Fruit fly (Drosophila melanogaster) whole organism, pupa: ENCODE results near the gene Miro.

Source experiments
- CG13204 ChIP-seq: fragments of 200-800 bp; sonication (Bioruptor generic); optimal IDR thresholded peaks from 2 replicates; lab custom pipeline; 2018; ENCODE audit warnings: missing biosample characterization, mild to moderate bottlenecking, missing genetic modification characterization, moderate library complexity
- CG15710 ChIP-seq: fragments of 200-800 bp; sonication (Bioruptor generic); optimal IDR thresholded peaks from 2 replicates; lab custom pipeline; 2018; ENCODE audit warnings: missing biosample characterization, mild to moderate bottlenecking, missing genetic modification characterization, moderate library complexity
- CG17806 ChIP-seq: fragments of 200-800 bp; sonication (Bioruptor generic); optimal IDR thresholded peaks from 2 replicates; lab custom pipeline; 2018; ENCODE audit warnings: missing biosample characterization, mild to moderate bottlenecking, missing genetic modification characterization, moderate library complexity
- CG32121 ChIP-seq: fragments of 200-800 bp; sonication (Bioruptor generic); IDR thresholded peaks from 2 replicates; pipeline ENCODE4 v1.3.6; 2022; ENCODE audit warnings: missing biosample characterization, missing genetic modification characterization
- CG4496 ChIP-seq: fragments of 200-800 bp; sonication (Bioruptor generic); IDR thresholded peaks from 3 replicates; pipeline ENCODE4 v1.3.6; 2022; ENCODE audit warnings: missing biosample characterization, missing genetic modification characterization
- CG8159 ChIP-seq: fragments of 200-800 bp; sonication (Bioruptor generic); optimal IDR thresholded peaks from 3 replicates; lab custom pipeline; 2018; ENCODE audit warnings: missing biosample characterization, mild to moderate bottlenecking, missing genetic modification characterization, moderate library complexity
- CG8301 ChIP-seq: fragments of 200-800 bp; sonication (Bioruptor generic); optimal IDR thresholded peaks from 2 replicates; lab custom pipeline; 2018; ENCODE audit warnings: missing biosample characterization, mild to moderate bottlenecking, missing genetic modification characterization
- CG9948 ChIP-seq: fragments of 200-800 bp; sonication (Bioruptor generic); optimal IDR thresholded peaks from 2 replicates; lab custom pipeline; 2018; ENCODE audit warnings: missing biosample characterization, mild to moderate bottlenecking, missing genetic modification characterization, moderate library complexity
- D1 ChIP-seq: fragments of 200-800 bp; sonication (Bioruptor generic); optimal IDR thresholded peaks from 2 replicates; lab custom pipeline; 2018; ENCODE audit warnings: missing biosample characterization, mild to moderate bottlenecking, missing genetic modification characterization, moderate library complexity
- EcR ChIP-seq: fragments of 200-800 bp; sonication (Bioruptor generic); optimal IDR thresholded peaks from 3 replicates; lab custom pipeline; 2019; ENCODE audit warnings: missing biosample characterization, missing genetic modification characterization, mild to moderate bottlenecking, moderate library complexity, missing genetic modification reagents
- Pif1B ChIP-seq: fragments of 200-800 bp; sonication (Bioruptor generic); optimal IDR thresholded peaks from 3 replicates; lab custom pipeline; 2016; ENCODE audit warnings: missing biosample characterization, missing genetic modification characterization
- Snoo ChIP-seq: fragments of 200-800 bp; sonication (Bioruptor generic); optimal IDR thresholded peaks from 3 replicates; lab custom pipeline; 2017; ENCODE audit warnings: missing biosample characterization, mild to moderate bottlenecking, missing genetic modification characterization, inconsistent platforms
- fd96Ca ChIP-seq: fragments of 200-800 bp; sonication (Bioruptor generic); IDR thresholded peaks from 3 replicates; pipeline ENCODE4 v1.3.6; 2022; ENCODE audit warnings: missing biosample characterization, missing genetic modification characterization

DNA sequence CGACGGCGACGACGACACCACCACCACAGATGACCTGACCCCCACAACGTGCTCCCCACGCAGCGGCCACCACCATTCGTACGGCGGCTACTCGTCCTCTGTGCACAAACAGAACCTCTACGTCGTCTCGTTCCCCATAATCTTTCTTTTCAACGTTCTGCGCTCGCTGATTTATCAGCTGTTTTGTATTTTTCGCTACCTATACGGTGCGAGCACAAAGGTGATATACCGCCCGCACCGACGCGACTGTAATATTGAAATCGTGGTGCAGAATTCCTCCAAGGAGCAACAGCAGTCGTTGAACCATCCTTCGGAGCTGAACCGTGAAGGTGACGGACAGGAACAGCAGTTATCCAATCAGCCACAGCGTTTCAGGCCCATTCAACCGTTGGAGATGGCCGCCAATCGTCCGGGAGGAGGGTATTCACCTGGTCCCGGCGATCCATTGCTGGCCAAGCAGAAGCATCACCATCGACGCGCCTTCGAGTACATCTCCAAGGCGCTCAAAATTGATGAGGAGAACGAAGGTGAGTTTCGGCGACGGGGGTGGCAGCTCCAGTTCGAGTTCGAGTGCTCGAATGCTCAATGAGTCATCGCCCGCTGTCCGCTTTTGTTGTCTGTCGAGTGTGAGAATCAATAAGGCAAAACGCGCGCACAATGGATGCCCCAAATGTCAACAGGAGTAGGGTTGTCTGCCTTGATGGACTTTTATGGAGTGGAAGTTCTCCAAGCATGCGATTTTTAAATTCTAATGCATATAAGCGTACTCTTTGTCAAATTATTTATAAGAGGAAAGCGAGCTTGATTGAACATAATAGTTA is at the start of gene Miro:
- TF ChIP-seq Pif1B (GFP tag; lab: Kevin White, UChicago) (no peak), CG8159 (no peak), CG17806 (tag; lab: Kevin White, UChicago) (no peak), CG8301 (tag; lab: Kevin White, UChicago) (no peak), D1 (no peak), CG15710 (no peak), EcR (GFP tag; lab: Kevin White, UChicago) (peak; percentile 86), CG32121 (GFP tag; lab: Robert Waterston, UW) (no peak), fd96Ca (no peak), CG4496 (GFP tag; lab: Robert Waterston, UW) (no peak), Snoo (tag; lab: Kevin White, UChicago) (peak; percentile 34), CG13204 (GFP tag; lab: Kevin White, UChicago) (peak; percentile 51), CG9948 (tag; lab: Kevin White, UChicago) (no peak)
